Worm (Caenorhabditis elegans) whole organism, young adult: ENCODE data around the gene gldi-4.
A peak's percentile ranks its signal among the peaks of the same experiment; 100 is the strongest.

Source experiments
- B0035.1 ChIP-seq: sonication (generic microtip); optimal IDR thresholded peaks from 2 replicates; lab custom pipeline; 2016; ENCODE audit warnings: missing genetic modification characterization, mild to moderate bottlenecking, missing compliant biosample characterization, missing genotype, missing genetic modification reagents
- B0261.1 ChIP-seq: sonication (generic microtip); optimal IDR thresholded peaks from 2 replicates; lab custom pipeline; 2016; ENCODE audit warnings: mild to moderate bottlenecking, missing genetic modification characterization, moderate library complexity, missing compliant biosample characterization
- B0336.3 ChIP-seq: fragments of 200-800 bp; sonication (Bioruptor generic); IDR thresholded peaks from 2 replicates; pipeline ENCODE4 v1.3.6; 2022; ENCODE audit warnings: missing genetic modification characterization, missing compliant biosample characterization
- F10E7.11 ChIP-seq: sonication (generic microtip); optimal IDR thresholded peaks from 2 replicates; lab custom pipeline; 2017; ENCODE audit warnings: mild to moderate bottlenecking, missing genetic modification characterization, moderate library complexity, missing compliant biosample characterization
- F22D6.2 ChIP-seq: sonication (generic microtip); optimal IDR thresholded peaks from 2 replicates; lab custom pipeline; 2016; ENCODE audit warnings: mild to moderate bottlenecking, missing genetic modification characterization, missing compliant biosample characterization
- F33H1.4 ChIP-seq: fragments of 200-800 bp; sonication (Bioruptor generic); IDR thresholded peaks from 2 replicates; pipeline ENCODE4 v1.3.6; 2022; ENCODE audit warnings: missing genetic modification reagents, missing genetic modification characterization, missing compliant biosample characterization
- F37B4.10 ChIP-seq: fragments of 200-800 bp; sonication (Bioruptor generic); IDR thresholded peaks from 2 replicates; pipeline ENCODE4 v1.3.6; 2022; ENCODE audit warnings: missing genetic modification characterization, missing compliant biosample characterization
- F39B2.1 ChIP-seq: fragments of 200-800 bp; sonication (Bioruptor generic); IDR thresholded peaks from 2 replicates; pipeline ENCODE4 v1.3.6; 2022; ENCODE audit warnings: missing genetic modification reagents, missing genetic modification characterization, missing compliant biosample characterization
- K11D2.4 ChIP-seq: fragments of 200-800 bp; sonication (Bioruptor generic); IDR thresholded peaks from 2 replicates; pipeline ENCODE4 v1.3.6; 2022; ENCODE audit warnings: missing genetic modification reagents, missing genetic modification characterization, missing compliant biosample characterization
- T26A5.8 ChIP-seq: sonication (generic microtip); optimal IDR thresholded peaks from 2 replicates; lab custom pipeline; 2016; ENCODE audit warnings: missing genetic modification characterization, missing compliant biosample characterization
- Y56A3A.18 ChIP-seq: fragments of 200-800 bp; sonication (Bioruptor generic); IDR thresholded peaks from 2 replicates; pipeline ENCODE4 v1.3.6; 2022; ENCODE audit warnings: missing genetic modification reagents, missing genetic modification characterization, missing compliant biosample characterization
- attf-5 ChIP-seq: fragments of 200-800 bp; sonication (Bioruptor generic); optimal IDR thresholded peaks from 2 replicates; lab custom pipeline; 2018; ENCODE audit warnings: mild to moderate bottlenecking, missing genetic modification characterization, missing compliant biosample characterization
- attf-6 ChIP-seq: fragments of 200-800 bp; sonication (Bioruptor generic); IDR thresholded peaks from 2 replicates; pipeline ENCODE4 v1.3.6; 2022; ENCODE audit warnings: missing genetic modification reagents, missing genetic modification characterization, missing compliant biosample characterization
- cebp-1 ChIP-seq, 2 experiments: fragments of 200-800 bp in 1 of 2; sonication (Bioruptor generic) in 1 of 2; sonication (generic microtip) in 1 of 2; IDR thresholded peaks in 1 of 2; optimal IDR thresholded peaks in 1 of 2; 2 replicates each; pipeline versions ENCODE4 v1.3.6 to Lab custom; 2017 to 2022; ENCODE audit warnings: missing compliant biosample characterization in 2 of 2, missing genetic modification characterization in 2 of 2, mild to moderate bottlenecking in 1 of 2, missing genetic modification reagents in 1 of 2, moderate library complexity in 1 of 2
- ceh-27 ChIP-seq: fragments of 200-800 bp; sonication (Bioruptor generic); optimal IDR thresholded peaks from 2 replicates; lab custom pipeline; 2018; ENCODE audit warnings: mild to moderate bottlenecking, missing genetic modification characterization, moderate library complexity, missing compliant biosample characterization
- ceh-79 ChIP-seq: sonication (generic microtip); optimal IDR thresholded peaks from 2 replicates; lab custom pipeline; 2017; ENCODE audit warnings: mild to moderate bottlenecking, missing genetic modification characterization, missing compliant biosample characterization
- ceh-91 ChIP-seq: fragments of 200-800 bp; sonication (Bioruptor generic); IDR thresholded peaks from 2 replicates; pipeline ENCODE4 v1.3.6; 2022; ENCODE audit warnings: missing genetic modification reagents, missing genetic modification characterization, missing compliant biosample characterization
- dpl-1 ChIP-seq: fragments of 150-350 bp; optimal IDR thresholded peaks from 2 replicates; lab custom pipeline; 2014; ENCODE audit warnings: missing biosample characterization, missing genetic modification reagents, missing genetic modification characterization
- ekl-4 ChIP-seq: fragments of 200-800 bp; sonication (Bioruptor generic); IDR thresholded peaks from 2 replicates; pipeline ENCODE4 v1.3.6; 2022; ENCODE audit warnings: missing genetic modification reagents, missing genetic modification characterization, missing compliant biosample characterization
- hmg-1.2 ChIP-seq: fragments of 200-800 bp; sonication (Bioruptor generic); IDR thresholded peaks from 2 replicates; pipeline ENCODE4 v1.3.6; 2022; ENCODE audit warnings: missing genetic modification reagents, missing genetic modification characterization, missing compliant biosample characterization
- let-607 ChIP-seq, 2 experiments: fragments of 200-800 bp in 1 of 2; sonication (Bioruptor generic) in 1 of 2; sonication (generic microtip) in 1 of 2; optimal IDR thresholded peaks; 2 replicates each; lab custom pipeline; 2016 to 2018; ENCODE audit warnings: mild to moderate bottlenecking in 2 of 2, missing compliant biosample characterization in 2 of 2, missing genetic modification characterization in 2 of 2, moderate library complexity in 2 of 2, missing genotype in 1 of 2
- lin-26 ChIP-seq: fragments of 200-800 bp; sonication (Bioruptor generic); IDR thresholded peaks from 2 replicates; pipeline ENCODE4 v1.3.6; 2022; ENCODE audit warnings: missing genetic modification reagents, missing genetic modification characterization, missing compliant biosample characterization
- lin-35 ChIP-seq, 3 experiments: fragments of 150-350 bp in 2 of 3; sonication (generic microtip) in 1 of 3; optimal IDR thresholded peaks; 2 replicates each; lab custom pipeline; 2014 to 2018; ENCODE audit warnings: missing biosample characterization in 3 of 3, missing genetic modification characterization in 3 of 3, missing genetic modification reagents in 3 of 3
- lin-40 ChIP-seq: sonication (generic microtip); optimal IDR thresholded peaks from 2 replicates; lab custom pipeline; 2016; ENCODE audit warnings: missing genetic modification characterization, mild to moderate bottlenecking, missing compliant biosample characterization, missing genotype, missing genetic modification reagents
- madf-10 ChIP-seq: sonication (generic microtip); optimal IDR thresholded peaks from 2 replicates; lab custom pipeline; 2016; ENCODE audit warnings: mild to moderate bottlenecking, missing genetic modification characterization, missing compliant biosample characterization
- madf-3 ChIP-seq: fragments of 200-800 bp; sonication (Bioruptor generic); IDR thresholded peaks from 2 replicates; pipeline ENCODE4 v1.3.6; 2022; ENCODE audit warnings: missing genetic modification reagents, missing genetic modification characterization, missing compliant biosample characterization
- madf-8 ChIP-seq: fragments of 200-800 bp; sonication (Bioruptor generic); conservative IDR thresholded peaks from 2 replicates; pipeline ENCODE4 v1.3.6; 2022; ENCODE audit warnings: missing genetic modification reagents, missing genetic modification characterization, missing compliant biosample characterization
- mcd-1 ChIP-seq: fragments of 200-800 bp; sonication (Bioruptor generic); IDR thresholded peaks from 2 replicates; pipeline ENCODE4 v1.3.6; 2022; ENCODE audit warnings: missing genetic modification reagents, missing genetic modification characterization, missing compliant biosample characterization
- mxl-1 ChIP-seq: sonication (generic microtip); optimal IDR thresholded peaks from 2 replicates; lab custom pipeline; 2016; ENCODE audit warnings: missing genetic modification characterization, missing compliant biosample characterization
- nhr-120 ChIP-seq: fragments of 200-800 bp; sonication (Bioruptor generic); IDR thresholded peaks from 2 replicates; pipeline ENCODE4 v1.3.6; 2022; ENCODE audit warnings: missing genetic modification characterization, missing compliant biosample characterization
- nhr-27 ChIP-seq: fragments of 200-800 bp; sonication (Bioruptor generic); optimal IDR thresholded peaks from 2 replicates; lab custom pipeline; 2018; ENCODE audit warnings: mild to moderate bottlenecking, missing genetic modification characterization, moderate library complexity, missing compliant biosample characterization
- nhr-80 ChIP-seq: sonication (generic microtip); optimal IDR thresholded peaks from 2 replicates; lab custom pipeline; 2016; ENCODE audit warnings: missing genetic modification characterization, missing compliant biosample characterization
- pbrm-1 ChIP-seq: fragments of 200-800 bp; sonication (Bioruptor generic); IDR thresholded peaks from 2 replicates; pipeline ENCODE4 v1.3.6; 2022; ENCODE audit warnings: missing genetic modification reagents, missing genetic modification characterization, missing compliant biosample characterization
- pha-4 ChIP-seq: fragments of 150-350 bp; sonication (generic microtip); optimal IDR thresholded peaks from 2 replicates; lab custom pipeline; 2014; ENCODE audit warnings: missing biosample characterization, missing genetic modification reagents, missing genetic modification characterization
- rpc-1 ChIP-seq, 2 experiments: fragments of 150-350 bp in 1 of 2; sonication (generic microtip) in 1 of 2; optimal IDR thresholded peaks; 2 replicates each; lab custom pipeline; 2014 to 2018; ENCODE audit warnings: missing biosample characterization in 1 of 2, missing genetic modification characterization in 1 of 2, missing genetic modification reagents in 1 of 2, missing genotype in 1 of 2
- snpc-1.3 ChIP-seq: sonication (generic microtip); optimal IDR thresholded peaks from 2 replicates; lab custom pipeline; 2017; ENCODE audit warnings: missing genetic modification characterization, mild to moderate bottlenecking, missing compliant biosample characterization, antibody characterized with exemption, moderate library complexity, missing genotype, missing genetic modification reagents; ENCODE audit not compliant: insufficient read depth
- snpc-4 ChIP-seq, 5 experiments: fragments of 150-350 bp in 1 of 5; sonication (generic microtip) in 4 of 5; optimal IDR thresholded peaks; 2 replicates each; lab custom pipeline; 2014 to 2018; ENCODE audit warnings: missing genetic modification characterization in 5 of 5, missing biosample characterization in 3 of 5, antibody characterized with exemption in 2 of 5, mild to moderate bottlenecking in 2 of 5, missing compliant biosample characterization in 2 of 5, missing genotype in 2 of 5, moderate library complexity in 2 of 5, missing genetic modification reagents in 1 of 5
- tbp1 ChIP-seq: fragments of 200-800 bp; sonication (Bioruptor generic); optimal IDR thresholded peaks from 2 replicates; lab custom pipeline; 2018; ENCODE audit warnings: mild to moderate bottlenecking, missing genetic modification characterization, missing compliant biosample characterization
- tbx-9 ChIP-seq: sonication (generic microtip); optimal IDR thresholded peaks from 2 replicates; lab custom pipeline; 2016; ENCODE audit warnings: borderline replicate concordance, missing genetic modification characterization, inconsistent platforms, missing compliant biosample characterization
- unc-62 ChIP-seq: fragments of 150-350 bp; optimal IDR thresholded peaks from 2 replicates; lab custom pipeline; 2014; ENCODE audit warnings: missing biosample characterization, missing genetic modification reagents, missing genetic modification characterization
- zim-3 ChIP-seq: sonication (generic microtip); optimal IDR thresholded peaks from 2 replicates; lab custom pipeline; 2017; ENCODE audit warnings: mild to moderate bottlenecking, missing genetic modification characterization, moderate library complexity, missing compliant biosample characterization

Gene gldi-4

DNA sequence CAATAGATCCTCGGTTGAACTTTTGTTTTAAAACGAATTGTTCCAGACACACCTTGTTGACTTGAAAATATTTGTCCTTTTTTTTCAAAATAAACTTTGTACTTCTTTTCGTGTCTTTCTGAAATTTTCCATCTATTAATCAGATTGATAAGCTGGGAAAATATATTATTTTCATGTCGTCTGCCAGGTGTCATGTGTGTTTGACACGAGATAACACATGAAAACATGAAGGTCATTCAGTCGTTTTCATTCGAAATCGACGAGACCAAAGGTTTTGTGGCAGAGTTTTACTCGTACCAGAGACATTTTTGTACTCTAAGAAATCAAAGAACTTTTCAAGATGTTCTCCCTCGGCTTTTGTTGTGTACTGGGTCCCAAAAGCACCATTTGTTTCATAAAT is 3.2 kb downstream of the gldi-4 start (continued):
- no peak for TF ChIP-seq let-607 (tag; optimal IDR thresholded peaks at IDR 0.05; lab: Kevin White, UChicago)
- no peak for TF ChIP-seq unc-62 (GFP tag; lab: Kevin White, UChicago)
- no peak for TF ChIP-seq dpl-1 (GFP tag; lab: Kevin White, UChicago)
- no peak for TF ChIP-seq rpc-1 (optimal IDR thresholded peaks at IDR 0.05; lab: Kevin White, UChicago)
- TF ChIP-seq rpc-1 (tag; optimal IDR thresholded peaks at IDR 0.05; lab: Kevin White, UChicago), result no peak
- TF ChIP-seq madf-3 (GFP tag; lab: Robert Waterston, UW), result no peak
- TF ChIP-seq attf-5 (GFP tag; lab: Kevin White, UChicago), result peak; percentile 38
- TF ChIP-seq snpc-4 (GFP tag; optimal IDR thresholded peaks at IDR 0.05; lab: Kevin White, UChicago), result no peak
- TF ChIP-seq snpc-4 (tag; optimal IDR thresholded peaks at IDR 0.05; lab: Kevin White, UChicago), result peak in 1 of 4 experiments; percentile 4
- no peak for TF ChIP-seq madf-10
- TF ChIP-seq cebp-1 (GFP tag; IDR thresholded peaks at IDR 0.05; lab: Robert Waterston, UW), result 0 out of 2 replicates have a peak, but pooled peaks have one; percentile 15
- peak; percentile 50 for TF ChIP-seq cebp-1 (tag; optimal IDR thresholded peaks at IDR 0.05; lab: Kevin White, UChicago)
- TF ChIP-seq ceh-79 (tag; lab: Kevin White, UChicago), result no peak
- no peak for TF ChIP-seq mxl-1
- no peak for TF ChIP-seq nhr-27 (tag; lab: Kevin White, UChicago)
- TF ChIP-seq T26A5.8 (tag; lab: Kevin White, UChicago), result no peak
- TF ChIP-seq pbrm-1, result no peak
- peak; percentile 42 for TF ChIP-seq pha-4 (tag; lab: Kevin White, UChicago)
- TF ChIP-seq mcd-1 (GFP tag; lab: Robert Waterston, UW), result no peak
- no peak for TF ChIP-seq F39B2.1 (GFP tag; lab: Robert Waterston, UW)
- TF ChIP-seq madf-8 (GFP tag; lab: Robert Waterston, UW), result no peak
- peak; percentile 5 for TF ChIP-seq tbp1 (GFP tag; lab: Kevin White, UChicago)
- TF ChIP-seq F37B4.10 (GFP tag; lab: Robert Waterston, UW), result no peak
- TF ChIP-seq attf-6 (GFP tag; lab: Robert Waterston, UW), result no peak
- TF ChIP-seq nhr-80 (tag; lab: Kevin White, UChicago), result peak; percentile 78
- no peak for TF ChIP-seq B0261.1 (tag; lab: Kevin White, UChicago)

DNA sequence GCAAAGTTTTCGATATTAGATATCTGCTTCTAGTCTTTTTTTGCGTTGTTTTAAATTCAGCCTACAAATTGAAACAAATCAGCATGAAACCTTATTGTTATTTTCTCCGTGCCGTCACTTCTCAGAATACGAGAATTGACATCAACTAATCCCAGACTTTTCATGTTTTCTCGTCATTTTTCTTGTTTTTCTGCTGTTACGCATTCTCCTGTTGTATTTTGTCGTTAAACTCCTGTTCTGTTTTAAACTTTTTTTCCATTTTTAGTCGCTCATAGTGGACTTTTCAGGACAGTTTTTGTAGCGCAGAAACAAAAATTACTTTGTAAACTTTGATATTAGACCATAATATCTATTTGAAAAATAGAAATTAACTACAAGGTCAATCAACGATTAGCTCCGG is 4.8 kb downstream of the gldi-4 start:
- no peak for TF ChIP-seq madf-10
- TF ChIP-seq nhr-27 (tag; lab: Kevin White, UChicago), result no peak
- no peak for TF ChIP-seq ceh-27
- TF ChIP-seq F33H1.4 (GFP tag; lab: Robert Waterston, UW), result no peak
- TF ChIP-seq F10E7.11 (tag; lab: Kevin White, UChicago), result no peak
- TF ChIP-seq, all 124 proteins: peak for 0

DNA sequence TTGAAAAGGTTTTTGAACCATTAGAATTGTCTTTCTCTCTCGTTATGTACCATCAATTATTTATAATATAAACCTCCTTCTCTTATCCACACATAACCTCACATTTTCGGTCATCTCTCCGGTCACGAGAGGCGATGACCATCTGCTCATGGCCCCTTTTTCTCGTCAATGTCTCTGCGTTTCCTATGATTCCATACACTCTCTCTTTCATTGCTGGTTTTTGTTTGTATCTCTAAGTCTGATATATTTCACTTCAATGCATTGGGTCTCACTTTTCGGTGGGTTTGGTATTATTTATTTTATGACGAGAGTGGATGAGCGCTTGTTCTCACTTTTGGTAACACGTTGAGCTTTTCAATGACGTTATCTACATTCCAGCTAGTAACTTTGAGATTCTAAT is 5.6 kb downstream of the gldi-4 start:
- no peak for TF ChIP-seq F22D6.2 (tag; lab: Kevin White, UChicago)
- no peak for TF ChIP-seq cebp-1 (GFP tag; IDR thresholded peaks at IDR 0.05; lab: Robert Waterston, UW)
- TF ChIP-seq cebp-1 (tag; optimal IDR thresholded peaks at IDR 0.05; lab: Kevin White, UChicago), result peak; percentile 39
- TF ChIP-seq hmg-1.2 (GFP tag; lab: Robert Waterston, UW), result peak; percentile 85
- peak; percentile 32 for TF ChIP-seq attf-5 (GFP tag; lab: Kevin White, UChicago)
- TF ChIP-seq T26A5.8 (tag; lab: Kevin White, UChicago), result no peak
- TF ChIP-seq lin-35 (GFP tag; optimal IDR thresholded peaks at IDR 0.05; lab: Kevin White, UChicago), result peak in 1 of 3 experiments; percentile 17
- TF ChIP-seq ekl-4 (GFP tag; lab: Robert Waterston, UW), result peak; percentile 46; the same call in 1 of the 2 replicates
- TF ChIP-seq lin-40 (tag; lab: Kevin White, UChicago), result peak; percentile 11
- TF ChIP-seq, all 124 proteins: peak for 6

DNA sequence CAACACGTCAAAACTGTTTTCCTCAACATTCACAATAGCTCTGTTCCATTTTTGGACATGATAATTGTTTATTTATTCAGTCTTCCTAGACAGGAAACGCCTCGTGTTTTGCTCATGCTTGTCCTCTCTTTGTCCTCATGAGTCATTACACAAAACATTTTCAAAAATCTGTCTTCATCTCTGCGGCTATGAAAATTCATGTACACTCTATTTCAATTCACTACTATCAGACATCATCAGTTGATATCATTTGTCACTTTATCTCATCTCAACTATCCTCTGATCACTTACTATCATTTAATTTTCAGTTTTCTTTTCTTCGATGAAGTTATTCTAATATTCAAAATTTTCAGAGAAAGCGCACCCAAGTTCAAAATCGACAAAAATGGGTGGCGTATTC is 6.4 kb downstream of the gldi-4 start, which contains the start of gene adah-1:
adah-1 (plus strand) TSS at position 354 of the 400 bp plus-strand sequence.
- TF ChIP-seq ekl-4 (GFP tag; lab: Robert Waterston, UW) (no peak), lin-40 (tag; lab: Kevin White, UChicago) (no peak), ceh-91 (GFP tag; lab: Robert Waterston, UW) (no peak), lin-26 (GFP tag; lab: Robert Waterston, UW) (no peak), Y56A3A.18 (GFP tag; lab: Robert Waterston, UW) (no peak), K11D2.4 (GFP tag; lab: Robert Waterston, UW) (no peak), B0336.3 (GFP tag; lab: Robert Waterston, UW) (no peak), nhr-120 (GFP tag; lab: Robert Waterston, UW) (no peak), tbx-9 (tag; lab: Kevin White, UChicago) (no peak), zim-3 (tag; lab: Kevin White, UChicago) (no peak), B0035.1 (no peak), lin-35 (GFP tag; optimal IDR thresholded peaks at IDR 0.05; lab: Kevin White, UChicago) (no peak), cebp-1 (GFP tag; IDR thresholded peaks at IDR 0.05; lab: Robert Waterston, UW) (no peak), cebp-1 (tag; optimal IDR thresholded peaks at IDR 0.05; lab: Kevin White, UChicago) (no peak), snpc-1.3 (tag; lab: Kevin White, UChicago) (no peak)
